Worm (Caenorhabditis elegans): ENCODE measurements around the gene srbc-32.
"Not testable (repeated sequence)": the region's sequence is repeated elsewhere in the genome, so short reads cannot be mapped to it uniquely, and the experiment has no call there.

Gene srbc-32

ce11 chrV:3486857-3487256, at the start of gene srbc-32:
Gene srbc-32 (minus strand): TSS chrV:3486957.
- TF ChIP-seq him-1 (tag; optimal IDR thresholded peaks at IDR 0.05) (no peak), dao-5 (tag; optimal IDR thresholded peaks at IDR 0.05) (no peak), W03F9.2 (tag; optimal IDR thresholded peaks at IDR 0.05) (no peak)

- TF ChIP-seq him-1 (tag; optimal IDR thresholded peaks at IDR 0.05) (no peak), dao-5 (tag; optimal IDR thresholded peaks at IDR 0.05) (no peak), W03F9.2 (tag; optimal IDR thresholded peaks at IDR 0.05) (no peak)
These were observed 48.5 kb upstream of the srbc-32 start, which contains the start of gene nhr-221 for ce11 chrV:3535260-3535659. Gene nhr-221 (minus strand): TSS chrV:3535360.

- no peak for TF ChIP-seq dao-5 (tag; optimal IDR thresholded peaks at IDR 0.05)
- TF ChIP-seq W03F9.2 (tag; optimal IDR thresholded peaks at IDR 0.05) = no peak
- no peak for TF ChIP-seq him-1 (tag; optimal IDR thresholded peaks at IDR 0.05)
These were observed 43.6 kb upstream of the srbc-32 start, which contains the start of gene srbc-66 for ce11 chrV:3530403-3530802. Gene srbc-66 (plus strand): TSS chrV:3530703.

ce11 chrV:3526882-3527281, 40.1 kb upstream of the srbc-32 start, which contains the start of gene str-260:
Gene str-260 (plus strand): TSS chrV:3527182.
- no peak for TF ChIP-seq dao-5 (tag; optimal IDR thresholded peaks at IDR 0.05)
- no peak for TF ChIP-seq him-1 (tag; optimal IDR thresholded peaks at IDR 0.05)
- TF ChIP-seq W03F9.2 (tag; optimal IDR thresholded peaks at IDR 0.05) = no peak

ce11 chrV:3524970-3525369, 38.2 kb upstream of the srbc-32 start, which contains the start of gene T24A6.7:
Gene T24A6.7 (plus strand): TSS chrV:3525270.
- TF ChIP-seq dao-5 (tag; optimal IDR thresholded peaks at IDR 0.05) = no peak
- TF ChIP-seq W03F9.2 (tag; optimal IDR thresholded peaks at IDR 0.05) = no peak
- TF ChIP-seq him-1 (tag; optimal IDR thresholded peaks at IDR 0.05) = no peak

- no peak for TF ChIP-seq W03F9.2 (tag; optimal IDR thresholded peaks at IDR 0.05)
- no peak for TF ChIP-seq him-1 (tag; optimal IDR thresholded peaks at IDR 0.05)
- no peak for TF ChIP-seq dao-5 (tag; optimal IDR thresholded peaks at IDR 0.05)
These were observed 36.5 kb upstream of the srbc-32 start, which contains the start of gene irg-1 for ce11 chrV:3523262-3523661. Gene irg-1 (plus strand): TSS chrV:3523587.

ce11 chrV:3517889-3518288, 31.1 kb upstream of the srbc-32 start, which contains the start of gene str-227:
Gene str-227 (plus strand): TSS chrV:3518189.
- TF ChIP-seq dao-5 (tag; optimal IDR thresholded peaks at IDR 0.05) (no peak), W03F9.2 (tag; optimal IDR thresholded peaks at IDR 0.05) (no peak)

ce11 chrV:3512381-3512780, 25.6 kb upstream of the srbc-32 start, which contains the start of gene str-226:
Gene str-226 (plus strand): TSS chrV:3512681.
- TF ChIP-seq dao-5 (tag; optimal IDR thresholded peaks at IDR 0.05) (no peak), W03F9.2 (tag; optimal IDR thresholded peaks at IDR 0.05) (no peak), him-1 (tag; optimal IDR thresholded peaks at IDR 0.05) (no peak)

- no peak for TF ChIP-seq dao-5 (tag; optimal IDR thresholded peaks at IDR 0.05)
- TF ChIP-seq W03F9.2 (tag; optimal IDR thresholded peaks at IDR 0.05) = no peak
- no peak for TF ChIP-seq him-1 (tag; optimal IDR thresholded peaks at IDR 0.05)
These were observed 23.1 kb upstream of the srbc-32 start, which contains the start of gene str-228 for ce11 chrV:3509878-3510277. Gene str-228 (plus strand): TSS chrV:3510178.

ce11 chrV:3507691-3508090, 20.9 kb upstream of the srbc-32 start, which contains the start of gene str-225:
Gene str-225 (plus strand): TSS chrV:3507822.
- no peak for TF ChIP-seq W03F9.2 (tag; optimal IDR thresholded peaks at IDR 0.05)
- no peak for TF ChIP-seq dao-5 (tag; optimal IDR thresholded peaks at IDR 0.05)

ce11 chrV:3506252-3506651, 19.5 kb upstream of the srbc-32 start, which contains the start of gene ugt-64:
Gene ugt-64 (minus strand): TSS chrV:3506352.
- not testable (repeated sequence) for TF ChIP-seq W03F9.2, him-1, dao-5 (tag; optimal IDR thresholded peaks at IDR 0.05)

ce11 chrV:3505745-3506144, 19.0 kb upstream of the srbc-32 start:
- no peak for TF ChIP-seq him-1 (tag; optimal IDR thresholded peaks at IDR 0.05)
- no peak for TF ChIP-seq W03F9.2 (tag; optimal IDR thresholded peaks at IDR 0.05)

- TF ChIP-seq him-1 (tag; optimal IDR thresholded peaks at IDR 0.05) (no peak), W03F9.2 (tag; optimal IDR thresholded peaks at IDR 0.05) (no peak), dao-5 (tag; optimal IDR thresholded peaks at IDR 0.05) (no peak)
These were observed 15.3 kb upstream of the srbc-32 start, which contains the start of the genes C07G3.8 and C07G3.10 for ce11 chrV:3502038-3502437. Gene C07G3.8 (minus strand): TSS chrV:3502138. Gene C07G3.10 (plus strand): TSS chrV:3502307.

ce11 chrV:3496880-3497279, 10.1 kb upstream of the srbc-32 start, which contains the start of gene C07G3.15:
Gene C07G3.15 (minus strand): TSS chrV:3496980.
- no peak for TF ChIP-seq W03F9.2 (tag; optimal IDR thresholded peaks at IDR 0.05)
- TF ChIP-seq him-1 (tag; optimal IDR thresholded peaks at IDR 0.05) = no peak
- no peak for TF ChIP-seq dao-5 (tag; optimal IDR thresholded peaks at IDR 0.05)

ce11 chrV:3490435-3490834, 3.7 kb upstream of the srbc-32 start, which contains the start of gene srbc-36:
Gene srbc-36 (minus strand): TSS chrV:3490535.
- TF ChIP-seq dao-5 (tag; optimal IDR thresholded peaks at IDR 0.05) (no peak), W03F9.2 (tag; optimal IDR thresholded peaks at IDR 0.05) (no peak), him-1 (tag; optimal IDR thresholded peaks at IDR 0.05) (no peak)

Measured in whole organism, L4/young adult.